Worm (Caenorhabditis elegans) whole organism, L2 larva: ENCODE measurements around the gene W09G12.10.

Experiments used
- C34F6.9 ChIP-seq: fragments of 150-350 bp; optimal IDR thresholded peaks from 2 replicates; lab custom pipeline; 2014; ENCODE audit warnings: missing biosample characterization, missing genetic modification characterization
- F13H6.1 ChIP-seq: sonication (generic microtip); optimal IDR thresholded peaks from 2 replicates; lab custom pipeline; 2016; ENCODE audit warnings: missing genetic modification characterization, missing compliant biosample characterization
- Y55F3AM.14 ChIP-seq: fragments of 200-800 bp; sonication (Bioruptor generic); optimal IDR thresholded peaks from 2 replicates; lab custom pipeline; 2018; ENCODE audit warnings: mild to moderate bottlenecking, missing genetic modification characterization, missing compliant biosample characterization
- ZK546.5 ChIP-seq: sonication (generic microtip); optimal IDR thresholded peaks from 2 replicates; lab custom pipeline; 2017; ENCODE audit warnings: missing biosample characterization, missing genetic modification characterization
- alr-1 ChIP-seq: fragments of 150-350 bp; optimal IDR thresholded peaks from 2 replicates; lab custom pipeline; 2014; ENCODE audit warnings: missing biosample characterization, missing genetic modification characterization
- ama-1 ChIP-seq: fragments of 150-350 bp; optimal IDR thresholded peaks from 2 replicates; lab custom pipeline; 2018; ENCODE audit warnings: inconsistent platforms
- blmp-1 ChIP-seq: sonication (generic microtip); optimal IDR thresholded peaks from 2 replicates; lab custom pipeline; 2017; ENCODE audit warnings: missing genetic modification characterization, mild to moderate bottlenecking, missing compliant biosample characterization, antibody characterized with exemption, moderate library complexity; ENCODE audit not compliant: insufficient read depth
- ceh-16 ChIP-seq: fragments of 150-350 bp; optimal IDR thresholded peaks from 2 replicates; lab custom pipeline; 2014; ENCODE audit warnings: missing biosample characterization, missing genetic modification characterization
- ceh-82 ChIP-seq: fragments of 150-350 bp; optimal IDR thresholded peaks from 2 replicates; lab custom pipeline; 2014; ENCODE audit warnings: missing biosample characterization, missing genetic modification characterization
- crh-2 ChIP-seq: sonication (generic microtip); optimal IDR thresholded peaks from 2 replicates; lab custom pipeline; 2017; ENCODE audit warnings: missing biosample characterization, missing genetic modification characterization
- dmd-4 ChIP-seq: sonication (generic microtip); optimal IDR thresholded peaks from 2 replicates; lab custom pipeline; 2017; ENCODE audit warnings: missing biosample characterization, missing genetic modification characterization
- fos-1 ChIP-seq: fragments of 150-350 bp; optimal IDR thresholded peaks from 2 replicates; lab custom pipeline; 2014; ENCODE audit warnings: missing biosample characterization, missing genetic modification characterization
- lin-11 ChIP-seq: fragments of 150-350 bp; sonication (generic microtip); optimal IDR thresholded peaks from 2 replicates; lab custom pipeline; 2014; ENCODE audit warnings: missing biosample characterization, missing genetic modification characterization, inconsistent platforms, mixed read lengths
- lin-13 ChIP-seq: fragments of 150-350 bp; optimal IDR thresholded peaks from 2 replicates; lab custom pipeline; 2014; ENCODE audit warnings: missing biosample characterization, missing genetic modification reagents, missing genetic modification characterization
- lin-39 ChIP-seq: fragments of 150-350 bp; optimal IDR thresholded peaks from 2 replicates; lab custom pipeline; 2014; ENCODE audit warnings: missing biosample characterization, missing genetic modification reagents, missing genetic modification characterization
- mab-5 ChIP-seq: fragments of 150-350 bp; optimal IDR thresholded peaks from 2 replicates; lab custom pipeline; 2014; ENCODE audit warnings: missing biosample characterization, missing genetic modification characterization
- mbf-1 ChIP-seq: sonication (generic microtip); optimal IDR thresholded peaks from 2 replicates; lab custom pipeline; 2017; ENCODE audit warnings: missing biosample characterization, missing genetic modification characterization
- mdl-1 ChIP-seq, 2 experiments: fragments of 150-350 bp in 1 of 2; sonication (generic microtip) in 1 of 2; optimal IDR thresholded peaks; 2 replicates each; lab custom pipeline; 2017; ENCODE audit warnings: missing biosample characterization in 2 of 2, missing genetic modification characterization in 2 of 2
- nhr-10 ChIP-seq: sonication (generic microtip); optimal IDR thresholded peaks from 2 replicates; lab custom pipeline; 2017; ENCODE audit warnings: missing biosample characterization, missing genetic modification characterization
- nhr-11 ChIP-seq: fragments of 150-350 bp; optimal IDR thresholded peaks from 2 replicates; lab custom pipeline; 2014; ENCODE audit warnings: missing biosample characterization, missing genetic modification characterization
- nhr-12 ChIP-seq: fragments of 150-350 bp; optimal IDR thresholded peaks from 2 replicates; lab custom pipeline; 2014; ENCODE audit warnings: missing biosample characterization, missing genetic modification characterization
- nhr-129 ChIP-seq: fragments of 150-350 bp; optimal IDR thresholded peaks from 2 replicates; lab custom pipeline; 2014; ENCODE audit warnings: missing biosample characterization, missing genetic modification characterization
- nhr-23 ChIP-seq: fragments of 150-350 bp; optimal IDR thresholded peaks from 2 replicates; lab custom pipeline; 2014; ENCODE audit warnings: missing biosample characterization, missing genetic modification reagents, missing genetic modification characterization
- nhr-25 ChIP-seq: fragments of 150-350 bp; sonication (generic microtip); optimal IDR thresholded peaks from 3 replicates; lab custom pipeline; 2014; ENCODE audit warnings: missing biosample characterization, missing genetic modification characterization
- nhr-6 ChIP-seq: fragments of 150-350 bp; optimal IDR thresholded peaks from 2 replicates; lab custom pipeline; 2014; ENCODE audit warnings: missing biosample characterization, missing genetic modification characterization
- sem-4 ChIP-seq: fragments of 150-350 bp; optimal IDR thresholded peaks from 2 replicates; lab custom pipeline; 2014; ENCODE audit warnings: missing biosample characterization, missing genetic modification reagents, missing genetic modification characterization
- skn-1 ChIP-seq: sonication (generic microtip); optimal IDR thresholded peaks from 2 replicates; lab custom pipeline; 2017; ENCODE audit warnings: missing biosample characterization, missing genetic modification characterization
- sma-3 ChIP-seq: sonication (generic microtip); optimal IDR thresholded peaks from 2 replicates; lab custom pipeline; 2016; ENCODE audit warnings: missing genetic modification reagents, missing genetic modification characterization, missing compliant biosample characterization
- sma-9 ChIP-seq, 2 experiments: fragments of 150-350 bp in 1 of 2; sonication (generic microtip) in 1 of 2; optimal IDR thresholded peaks; 2 replicates each; lab custom pipeline; 2014 to 2016; ENCODE audit warnings: missing genetic modification characterization in 2 of 2, mild to moderate bottlenecking in 1 of 2, missing biosample characterization in 1 of 2, missing compliant biosample characterization in 1 of 2, missing genetic modification reagents in 1 of 2, moderate library complexity in 1 of 2
- unc-62 ChIP-seq: fragments of 150-350 bp; optimal IDR thresholded peaks from 2 replicates; lab custom pipeline; 2014; ENCODE audit warnings: missing biosample characterization, missing genetic modification reagents, missing genetic modification characterization
- ztf-11 ChIP-seq: sonication (generic microtip); optimal IDR thresholded peaks from 2 replicates; lab custom pipeline; 2017; ENCODE audit warnings: missing biosample characterization, missing genetic modification characterization
- ztf-4 ChIP-seq: fragments of 150-350 bp; optimal IDR thresholded peaks from 2 replicates; lab custom pipeline; 2014; ENCODE audit warnings: missing biosample characterization, missing genetic modification characterization

The W09G12.10 gene

ce11 chrIV:1238147-1238546, 17.1 kb upstream of the W09G12.10 start:
- TF ChIP-seq fos-1 (tag; lab: Kevin White, UChicago) (no peak), nhr-12 (no peak), nhr-25 (no peak), ama-1 (lab: Kevin White, UChicago) (no peak)

ce11 chrIV:1235785-1236184, 14.7 kb upstream of the W09G12.10 start:
- TF ChIP-seq ceh-16 (tag; lab: Kevin White, UChicago), result no peak
- no peak for TF ChIP-seq sma-9 (GFP tag; optimal IDR thresholded peaks at IDR 0.05; lab: Kevin White, UChicago)
- TF ChIP-seq sma-9 (tag; optimal IDR thresholded peaks at IDR 0.05; lab: Kevin White, UChicago), result no peak
- TF ChIP-seq ztf-4 (tag; lab: Kevin White, UChicago), result no peak
- TF ChIP-seq ZK546.5 (tag; lab: Kevin White, UChicago), result no peak
- TF ChIP-seq nhr-23 (tag; lab: Kevin White, UChicago), result no peak
- no peak for TF ChIP-seq ztf-11 (tag; lab: Kevin White, UChicago)
- no peak for TF ChIP-seq ama-1 (lab: Kevin White, UChicago)
- TF ChIP-seq unc-62 (GFP tag; lab: Kevin White, UChicago), result no peak
- TF ChIP-seq nhr-11 (tag; lab: Kevin White, UChicago), result no peak
- TF ChIP-seq alr-1, result no peak
- no peak for TF ChIP-seq mdl-1 (tag; optimal IDR thresholded peaks at IDR 0.05; lab: Kevin White, UChicago)
- no peak for TF ChIP-seq skn-1 (tag; lab: Kevin White, UChicago)
- TF ChIP-seq sma-3 (GFP tag; lab: Kevin White, UChicago), result no peak
- no peak for TF ChIP-seq Y55F3AM.14 (GFP tag; lab: Kevin White, UChicago)
- TF ChIP-seq nhr-129 (tag; lab: Kevin White, UChicago), result no peak
- TF ChIP-seq mbf-1, result no peak
- TF ChIP-seq lin-39, result no peak
- no peak for TF ChIP-seq fos-1 (tag; lab: Kevin White, UChicago)
- TF ChIP-seq lin-13 (GFP tag; lab: Kevin White, UChicago), result no peak
- no peak for TF ChIP-seq nhr-10 (tag; lab: Kevin White, UChicago)
- TF ChIP-seq, all 48 proteins: peak for 0

ce11 chrIV:1234780-1235179, 13.7 kb upstream of the W09G12.10 start:
- TF ChIP-seq sem-4, result no peak
- TF ChIP-seq lin-11 (tag; lab: Kevin White, UChicago), result no peak
- no peak for TF ChIP-seq F13H6.1
- TF ChIP-seq ceh-82, result no peak
- no peak for TF ChIP-seq ama-1 (lab: Kevin White, UChicago)

- TF ChIP-seq ZK546.5 (tag; lab: Kevin White, UChicago), result no peak
- TF ChIP-seq nhr-23 (tag; lab: Kevin White, UChicago), result no peak
- no peak for TF ChIP-seq ceh-82
- TF ChIP-seq nhr-129 (tag; lab: Kevin White, UChicago), result no peak
- TF ChIP-seq blmp-1 (tag; lab: Kevin White, UChicago), result no peak
- no peak for TF ChIP-seq lin-39
- TF ChIP-seq alr-1, result no peak
- no peak for TF ChIP-seq nhr-6 (tag; lab: Kevin White, UChicago)
- TF ChIP-seq mab-5, result no peak
- no peak for TF ChIP-seq sem-4
- no peak for TF ChIP-seq F13H6.1
- no peak for TF ChIP-seq crh-2 (tag; lab: Kevin White, UChicago)
- no peak for TF ChIP-seq Y55F3AM.14 (GFP tag; lab: Kevin White, UChicago)
- no peak for TF ChIP-seq lin-11 (tag; lab: Kevin White, UChicago)
- no peak for TF ChIP-seq C34F6.9 (tag; lab: Kevin White, UChicago)
- no peak for TF ChIP-seq fos-1 (tag; lab: Kevin White, UChicago)
Measured at ce11 chrIV:1232419-1233145, 11.5 kb upstream of the W09G12.10 start.

- TF ChIP-seq ama-1 (lab: Kevin White, UChicago) (no peak), dmd-4 (tag; lab: Kevin White, UChicago) (no peak), nhr-6 (tag; lab: Kevin White, UChicago) (no peak), blmp-1 (tag; lab: Kevin White, UChicago) (no peak), Y55F3AM.14 (GFP tag; lab: Kevin White, UChicago) (no peak), nhr-23 (tag; lab: Kevin White, UChicago) (no peak), fos-1 (tag; lab: Kevin White, UChicago) (no peak), sma-3 (GFP tag; lab: Kevin White, UChicago) (no peak)
Measured at ce11 chrIV:1231589-1231988, 10.5 kb upstream of the W09G12.10 start, which contains the start of gene W09G12.6. W09G12.6 (plus strand) TSS chrIV:1231889.
